Fruit fly (Drosophila melanogaster): ENCODE measurements around the gene ckd.

- TF ChIP-seq CG8478 (optimal IDR thresholded peaks at IDR 0.05): no peak
- TF ChIP-seq usp (GFP tag; optimal IDR thresholded peaks at IDR 0.05): no peak
- TF ChIP-seq pan (optimal IDR thresholded peaks at IDR 0.05): no peak
Measured at dm6 chr3L:3279930-3280329, 22.3 kb downstream of the ckd start, which contains the start of gene CG12017.
